Worm (Caenorhabditis elegans) whole organism, midembryonic: Measurements from ENCODE around the gene F19B6.10.

Experiments used
- flt-1 ChIP-seq: fragments of 200-800 bp; sonication (Bioruptor generic); IDR thresholded peaks from 2 replicates; pipeline ENCODE4 v1.3.6; 2022; ENCODE audit warnings: missing genetic modification characterization, missing compliant biosample characterization
- klf-2 ChIP-seq: fragments of 200-800 bp; sonication (Bioruptor generic); conservative IDR thresholded peaks from 2 replicates; pipeline ENCODE4 v1.3.6; 2022; ENCODE audit warnings: missing genetic modification reagents, missing genetic modification characterization, missing compliant biosample characterization
- med-1 ChIP-seq: sonication (generic microtip); optimal IDR thresholded peaks from 2 replicates; lab custom pipeline; 2017; ENCODE audit warnings: missing genetic modification characterization, mild to moderate bottlenecking, missing compliant biosample characterization, antibody characterized with exemption, missing genetic modification reagents; ENCODE audit not compliant: insufficient read depth
- ref-1 ChIP-seq: fragments of 200-800 bp; sonication (Bioruptor generic); conservative IDR thresholded peaks from 2 replicates; pipeline ENCODE4 v1.3.6; 2022; ENCODE audit warnings: missing genetic modification reagents, missing genetic modification characterization, missing compliant biosample characterization
- tab-1 ChIP-seq: fragments of 200-800 bp; sonication (Bioruptor generic); IDR thresholded peaks from 2 replicates; pipeline ENCODE4 v1.3.6; 2022; ENCODE audit warnings: missing genetic modification characterization, missing compliant biosample characterization
- ztf-29 ChIP-seq: fragments of 200-800 bp; sonication (Bioruptor generic); IDR thresholded peaks from 2 replicates; pipeline ENCODE4 v1.3.6; 2022; ENCODE audit warnings: missing genetic modification reagents, missing genetic modification characterization, missing compliant biosample characterization

- TF ChIP-seq ztf-29 (GFP tag; lab: Robert Waterston, UW) (no peak), tab-1 (no peak), flt-1 (GFP tag; lab: Robert Waterston, UW) (no peak), ref-1 (GFP tag; lab: Robert Waterston, UW) (no peak), med-1 (GFP tag; lab: Kevin White, UChicago) (no peak), klf-2 (GFP tag; lab: Robert Waterston, UW) (no peak)
These were observed 45.9 kb downstream of the F19B6.10 start, which contains the start of gene thn-2 for ce11 chrIV:12382864-12383263.
